Fruit fly (Drosophila melanogaster) Kc167 (cell line): ENCODE measurements around the gene AOX2.

Experiments used
- Myc ChIP-seq: fragments of >200 bp; optimal IDR thresholded peaks from 2 replicates; lab custom pipeline; 2017; ENCODE audit warnings: missing external identifiers
- Sin3A ChIP-seq: fragments of >200 bp; optimal IDR thresholded peaks from 2 replicates; lab custom pipeline; 2018; ENCODE audit warnings: missing external identifiers
- h ChIP-seq: fragments of >200 bp; optimal IDR thresholded peaks from 3 replicates; lab custom pipeline; 2018; ENCODE audit warnings: missing external identifiers
- insv ChIP-seq: fragments of >200 bp; optimal IDR thresholded peaks from 3 replicates; lab custom pipeline; 2018; ENCODE audit warnings: missing external identifiers
- psq ChIP-seq: fragments of >200 bp; optimal IDR thresholded peaks from 2 replicates; lab custom pipeline; 2017; ENCODE audit warnings: missing external identifiers
- ttk ChIP-seq: sonication (Bioruptor generic); optimal IDR thresholded peaks from 2 replicates; lab custom pipeline; 2017; ENCODE audit warnings: missing external identifiers

- TF ChIP-seq Myc (lab: Kevin White, UChicago) (no peak), psq (no peak), h (no peak), ttk (lab: Kevin White, UChicago) (no peak), Sin3A (lab: Kevin White, UChicago) (no peak), insv (lab: Kevin White, UChicago) (no peak)
These were observed 14.3 kb upstream of the AOX2 start for dm6 chr3R:15556524-15556923.
